Worm (Caenorhabditis elegans) whole organism, L4 larva: ENCODE data around the gene C08B6.11.

Experiments used
- R02D3.7 ChIP-seq: fragments of 150-350 bp; sonication (generic microtip); optimal IDR thresholded peaks from 3 replicates; lab custom pipeline; 2014; ENCODE audit warnings: missing biosample characterization, missing genetic modification characterization
- T20F7.1 ChIP-seq: fragments of 200-800 bp; sonication (Bioruptor generic); optimal IDR thresholded peaks from 2 replicates; lab custom pipeline; 2018; ENCODE audit warnings: mild to moderate bottlenecking, missing genetic modification characterization, missing compliant biosample characterization
- T26A8.4 ChIP-seq: fragments of 200-800 bp; sonication (Bioruptor generic); IDR thresholded peaks from 2 replicates; pipeline ENCODE4 v1.3.6; 2022; ENCODE audit warnings: missing genetic modification characterization, missing compliant biosample characterization
- aly-2 ChIP-seq: sonication (generic microtip); optimal IDR thresholded peaks from 2 replicates; lab custom pipeline; 2018; ENCODE audit warnings: missing biosample characterization, missing genetic modification characterization
- ama-1 ChIP-seq: fragments of 150-350 bp; optimal IDR thresholded peaks from 2 replicates; lab custom pipeline; 2014; ENCODE audit warnings: inconsistent platforms, mixed read lengths
- arid-1 ChIP-seq: fragments of 200-800 bp; sonication (Bioruptor generic); conservative IDR thresholded peaks from 2 replicates; pipeline ENCODE4 v1.3.6; 2022; ENCODE audit warnings: missing genetic modification reagents, missing genetic modification characterization, missing compliant biosample characterization
- ceh-28 ChIP-seq: fragments of 150-350 bp; optimal IDR thresholded peaks from 2 replicates; lab custom pipeline; 2014; ENCODE audit warnings: missing biosample characterization, missing genetic modification reagents, missing genetic modification characterization
- ctbp-1 ChIP-seq: fragments of 200-800 bp; sonication (Bioruptor generic); IDR thresholded peaks from 2 replicates; pipeline ENCODE4 v1.3.6; 2022; ENCODE audit warnings: missing genetic modification reagents, missing genetic modification characterization, missing compliant biosample characterization
- daf-16 ChIP-seq, 3 experiments: sonication (generic microtip); optimal IDR thresholded peaks; 2 replicates each; lab custom pipeline; 2016 to 2017; ENCODE audit warnings: missing genetic modification characterization in 3 of 3, missing genetic modification reagents in 3 of 3, mild to moderate bottlenecking in 2 of 3, missing compliant biosample characterization in 2 of 3, missing biosample characterization in 1 of 3, moderate library complexity in 1 of 3
- daf-19 ChIP-seq: fragments of 200-800 bp; sonication (Bioruptor generic); conservative IDR thresholded peaks from 2 replicates; pipeline ENCODE4 v1.3.6; 2022; ENCODE audit warnings: missing genetic modification characterization, missing compliant biosample characterization
- dmd-6 ChIP-seq: fragments of 200-800 bp; sonication (Bioruptor generic); IDR thresholded peaks from 2 replicates; pipeline ENCODE4 v1.3.6; 2022; ENCODE audit warnings: missing genetic modification reagents, missing genetic modification characterization, missing compliant biosample characterization
- dmd-8 ChIP-seq: fragments of 200-800 bp; sonication (Bioruptor generic); IDR thresholded peaks from 2 replicates; pipeline ENCODE4 v1.3.6; 2022; ENCODE audit warnings: missing genetic modification characterization, missing compliant biosample characterization
- fos-1 ChIP-seq: fragments of 150-350 bp; optimal IDR thresholded peaks from 2 replicates; lab custom pipeline; 2014; ENCODE audit warnings: missing biosample characterization, missing genetic modification characterization
- gei-8 ChIP-seq: fragments of 200-800 bp; sonication (Bioruptor generic); optimal IDR thresholded peaks from 2 replicates; lab custom pipeline; 2018; ENCODE audit warnings: mild to moderate bottlenecking, missing genetic modification characterization, missing compliant biosample characterization
- lin-1 ChIP-seq: fragments of 200-800 bp; sonication (Bioruptor generic); IDR thresholded peaks from 2 replicates; pipeline ENCODE4 v1.3.6; 2022; ENCODE audit warnings: missing genetic modification reagents, missing genetic modification characterization, missing compliant biosample characterization
- lin-38 ChIP-seq: fragments of 200-800 bp; sonication (Bioruptor generic); IDR thresholded peaks from 2 replicates; pipeline ENCODE4 v1.3.6; 2022; ENCODE audit warnings: missing genetic modification reagents, missing genetic modification characterization, missing compliant biosample characterization
- lin-39 ChIP-seq: fragments of 150-350 bp; optimal IDR thresholded peaks from 2 replicates; lab custom pipeline; 2014; ENCODE audit warnings: missing biosample characterization, missing genetic modification reagents, missing genetic modification characterization
- lsy-2 ChIP-seq, 2 experiments: fragments of 150-350 bp in 1 of 2; sonication (generic microtip) in 1 of 2; optimal IDR thresholded peaks; 2 replicates each; lab custom pipeline; 2014 to 2017; ENCODE audit warnings: missing biosample characterization in 2 of 2, missing genetic modification characterization in 2 of 2
- mep-1 ChIP-seq: fragments of 150-350 bp; sonication (generic microtip); optimal IDR thresholded peaks from 3 replicates; lab custom pipeline; 2014; ENCODE audit warnings: missing biosample characterization, missing genetic modification characterization
- mes-2 ChIP-seq: sonication (generic microtip); optimal IDR thresholded peaks from 2 replicates; lab custom pipeline; 2016; ENCODE audit warnings: missing genotype, mild to moderate bottlenecking, missing genetic modification characterization, missing compliant biosample characterization; ENCODE audit not compliant: poor library complexity, severe bottlenecking
- nhr-102 ChIP-seq: sonication (generic microtip); optimal IDR thresholded peaks from 2 replicates; lab custom pipeline; 2016; ENCODE audit warnings: mild to moderate bottlenecking, missing genetic modification characterization, moderate library complexity, missing compliant biosample characterization
- nhr-25 ChIP-seq: sonication (generic microtip); optimal IDR thresholded peaks from 2 replicates; lab custom pipeline; 2017; ENCODE audit warnings: missing genetic modification characterization, mild to moderate bottlenecking, missing compliant biosample characterization, antibody characterized with exemption, moderate library complexity, borderline replicate concordance; ENCODE audit not compliant: insufficient read depth
- nhr-28 ChIP-seq: fragments of 150-350 bp; optimal IDR thresholded peaks from 2 replicates; lab custom pipeline; 2014; ENCODE audit warnings: missing biosample characterization, missing genetic modification characterization
- nhr-42 ChIP-seq: fragments of 200-800 bp; sonication (Bioruptor generic); IDR thresholded peaks from 2 replicates; pipeline ENCODE4 v1.3.6; 2022; ENCODE audit warnings: missing genetic modification characterization, missing compliant biosample characterization
- php-3 ChIP-seq: fragments of 200-800 bp; sonication (Bioruptor generic); IDR thresholded peaks from 2 replicates; pipeline ENCODE4 v1.3.6; 2022; ENCODE audit warnings: missing genetic modification reagents, missing genetic modification characterization, missing compliant biosample characterization
- pqm-1 ChIP-seq: sonication (generic microtip); optimal IDR thresholded peaks from 2 replicates; lab custom pipeline; 2017; ENCODE audit warnings: missing biosample characterization, missing genetic modification characterization
- skn-1 ChIP-seq: fragments of 150-350 bp; optimal IDR thresholded peaks from 2 replicates; lab custom pipeline; 2014; ENCODE audit warnings: missing biosample characterization, missing genetic modification characterization
- unc-39 ChIP-seq: sonication (generic microtip); optimal IDR thresholded peaks from 2 replicates; lab custom pipeline; 2017; ENCODE audit warnings: missing biosample characterization, missing genetic modification characterization
- unc-62 ChIP-seq, 3 experiments: fragments of 150-350 bp in 1 of 3; sonication (generic microtip); optimal IDR thresholded peaks in 2 of 3; peaks in 1 of 3; 1 replicate in 1 of 3; 2 replicates in 2 of 3; lab custom pipeline; 2014 to 2017; ENCODE audit warnings: missing biosample characterization in 3 of 3, missing genetic modification characterization in 3 of 3, missing genetic modification reagents in 3 of 3, missing genotype in 1 of 3
- vab-7 ChIP-seq: fragments of 200-800 bp; sonication (Bioruptor generic); IDR thresholded peaks from 2 replicates; pipeline ENCODE4 v1.3.6; 2022; ENCODE audit warnings: missing genetic modification reagents, missing genetic modification characterization, missing compliant biosample characterization
- zag-1 ChIP-seq: fragments of 150-350 bp; optimal IDR thresholded peaks from 2 replicates; lab custom pipeline; 2014; ENCODE audit warnings: missing biosample characterization, missing genetic modification characterization
- zfp-2 ChIP-seq: sonication (generic microtip); optimal IDR thresholded peaks from 2 replicates; lab custom pipeline; 2016; ENCODE audit warnings: mild to moderate bottlenecking, missing genetic modification characterization, missing compliant biosample characterization

The C08B6.11 gene

ce11 chrV:10122670-10123069 lies 15.3 kb downstream of the C08B6.11 start, which contains the start of gene srxa-19 (continued):
- TF ChIP-seq daf-19 (no peak), T26A8.4 (GFP tag; lab: Robert Waterston, UW) (no peak)

ce11 chrV:10123324-10123723 lies 15.9 kb downstream of the C08B6.11 start, which contains the start of gene C08B6.6:
Gene C08B6.6, plus strand, starts transcription at chrV:10123624.
- TF ChIP-seq zag-1 (tag; lab: Kevin White, UChicago) (no peak), lin-1 (GFP tag; lab: Robert Waterston, UW) (no peak), dmd-6 (no peak), zfp-2 (tag; lab: Kevin White, UChicago) (no peak), nhr-102 (tag; lab: Kevin White, UChicago) (no peak), ceh-28 (no peak), mep-1 (no peak), gei-8 (no peak), ama-1 (lab: Kevin White, UChicago) (no peak), lin-39 (tag; lab: Kevin White, UChicago) (no peak), unc-39 (tag; lab: Kevin White, UChicago) (no peak), T20F7.1 (GFP tag; lab: Kevin White, UChicago) (no peak)

- peak; percentile 21 for TF ChIP-seq nhr-28
- peak in 1 of 2 experiments; percentile 83 for TF ChIP-seq unc-62 (GFP tag; optimal IDR thresholded peaks at IDR 0.05 in 1 of 2; lab: Kevin White, UChicago)
- no peak for TF ChIP-seq unc-62 (tag; optimal IDR thresholded peaks at IDR 0.05; lab: Kevin White, UChicago)
- no peak for TF ChIP-seq daf-16 (GFP tag; optimal IDR thresholded peaks at IDR 0.05; lab: Kevin White, UChicago)
- TF ChIP-seq daf-16 (tag; optimal IDR thresholded peaks at IDR 0.05; lab: Kevin White, UChicago): peak; percentile 69
- no peak for TF ChIP-seq nhr-42 (GFP tag; lab: Robert Waterston, UW)
- no peak for TF ChIP-seq mep-1
- peak; percentile 19 for TF ChIP-seq pqm-1 (tag; lab: Kevin White, UChicago)
These were observed 17.6 kb downstream of the C08B6.11 start, which contains the start of gene C08B6.10 for ce11 chrV:10124799-10125548. Gene C08B6.10, plus strand, starts transcription at chrV:10125498.

ce11 chrV:10130195-10130594 lies 22.8 kb downstream of the C08B6.11 start, which contains the start of gene aos-1:
Gene aos-1, minus strand, starts transcription at chrV:10130295.
- TF ChIP-seq nhr-25 (tag; lab: Kevin White, UChicago) (no peak), lin-39 (tag; lab: Kevin White, UChicago) (no peak), pqm-1 (tag; lab: Kevin White, UChicago) (no peak), ctbp-1 (GFP tag; lab: Robert Waterston, UW) (no peak), vab-7 (no peak), gei-8 (no peak), R02D3.7 (tag; lab: Kevin White, UChicago) (no peak), skn-1 (tag; lab: Kevin White, UChicago) (no peak), aly-2 (tag; lab: Kevin White, UChicago) (no peak), nhr-102 (tag; lab: Kevin White, UChicago) (no peak)

ce11 chrV:10133277-10133676 lies 25.9 kb downstream of the C08B6.11 start:
- peak; percentile 60; the same call in 1 of the 2 replicates for TF ChIP-seq dmd-8 (GFP tag; lab: Robert Waterston, UW)
- TF ChIP-seq php-3 (GFP tag; lab: Robert Waterston, UW): no peak
- TF ChIP-seq arid-1 (GFP tag; lab: Robert Waterston, UW): no peak

ce11 chrV:10134077-10134693 lies 26.8 kb downstream of the C08B6.11 start, which contains the start of the genes C08B6.18, wdr-20 and C08B6.8:
Gene C08B6.18, minus strand, starts transcription at chrV:10134127.
Gene wdr-20, minus strand, starts transcription at chrV:10134158.
Gene C08B6.8, plus strand, starts transcription at chrV:10134643.
- no peak for TF ChIP-seq fos-1
- TF ChIP-seq lin-38: peak; percentile 62
- peak; percentile 21 for TF ChIP-seq mes-2 (tag; lab: Kevin White, UChicago)
- peak in 1 of 2 experiments; percentile 44 for TF ChIP-seq lsy-2 (tag; optimal IDR thresholded peaks at IDR 0.05; lab: Kevin White, UChicago)
